Worm (Caenorhabditis elegans) whole organism, early embryonic: ENCODE results near the gene F07F6.7.
A peak's percentile ranks its signal among the peaks of the same experiment; 100 is the strongest.

Source experiments
- B0310.2 ChIP-seq: sonication (generic microtip); optimal IDR thresholded peaks from 2 replicates; lab custom pipeline; 2016; ENCODE audit warnings: mild to moderate bottlenecking, missing genetic modification characterization, missing compliant biosample characterization
- F13C5.2 ChIP-seq: sonication (generic microtip); optimal IDR thresholded peaks from 2 replicates; lab custom pipeline; 2017; ENCODE audit warnings: mild to moderate bottlenecking, missing genetic modification characterization, inconsistent platforms, missing compliant biosample characterization
- aly-1 ChIP-seq: sonication (generic microtip); optimal IDR thresholded peaks from 2 replicates; lab custom pipeline; 2016; ENCODE audit warnings: missing genetic modification characterization, missing compliant biosample characterization
- ama-1 ChIP-seq: fragments of 150-350 bp; optimal IDR thresholded peaks from 2 replicates; lab custom pipeline; 2014
- ceh-13 ChIP-seq: fragments of 200-800 bp; sonication (Bioruptor generic); optimal IDR thresholded peaks from 2 replicates; lab custom pipeline; 2018; ENCODE audit warnings: mild to moderate bottlenecking, missing genetic modification characterization, missing compliant biosample characterization
- ceh-36 ChIP-seq: sonication (generic microtip); optimal IDR thresholded peaks from 2 replicates; lab custom pipeline; 2016; ENCODE audit warnings: missing genetic modification characterization, inconsistent platforms, missing compliant biosample characterization
- ets-7 ChIP-seq: sonication (generic microtip); optimal IDR thresholded peaks from 2 replicates; lab custom pipeline; 2016; ENCODE audit warnings: missing genotype, missing genetic modification characterization, missing compliant biosample characterization
- flt-1 ChIP-seq: fragments of 200-800 bp; sonication (Bioruptor generic); IDR thresholded peaks from 2 replicates; pipeline ENCODE4 v1.3.6; 2022; ENCODE audit warnings: missing genetic modification characterization, missing compliant biosample characterization
- hmbx-1 ChIP-seq: sonication (generic microtip); optimal IDR thresholded peaks from 2 replicates; lab custom pipeline; 2016; ENCODE audit warnings: mild to moderate bottlenecking, missing genetic modification characterization, missing compliant biosample characterization
- hmg-4 ChIP-seq: fragments of 200-800 bp; sonication (Bioruptor generic); optimal IDR thresholded peaks from 2 replicates; lab custom pipeline; 2018; ENCODE audit warnings: mild to moderate bottlenecking, missing genetic modification characterization, missing compliant biosample characterization
- hnd-1 ChIP-seq: sonication (generic microtip); optimal IDR thresholded peaks from 2 replicates; lab custom pipeline; 2016; ENCODE audit warnings: missing genetic modification characterization, missing compliant biosample characterization
- pes-1 ChIP-seq: fragments of 200-800 bp; sonication (Bioruptor generic); IDR thresholded peaks from 2 replicates; pipeline ENCODE4 v1.3.6; 2022; ENCODE audit warnings: missing genetic modification reagents, missing genetic modification characterization, missing compliant biosample characterization
- scrt-1 ChIP-seq: fragments of 200-800 bp; sonication (Bioruptor generic); IDR thresholded peaks from 2 replicates; pipeline ENCODE4 v1.3.6; 2022; ENCODE audit warnings: missing genetic modification characterization, missing compliant biosample characterization
- sea-1 ChIP-seq: fragments of 200-800 bp; sonication (Bioruptor generic); conservative IDR thresholded peaks from 2 replicates; pipeline ENCODE4 v1.3.6; 2022; ENCODE audit warnings: missing genetic modification characterization, missing compliant biosample characterization
- tbx-11 ChIP-seq: fragments of 200-800 bp; sonication (Bioruptor generic); IDR thresholded peaks from 2 replicates; pipeline ENCODE4 v1.3.6; 2022; ENCODE audit warnings: missing genetic modification characterization, missing compliant biosample characterization
- tbx-37 ChIP-seq: fragments of 200-800 bp; sonication (Bioruptor generic); conservative IDR thresholded peaks from 2 replicates; pipeline ENCODE4 v1.3.6; 2022; ENCODE audit warnings: missing genetic modification reagents, missing genetic modification characterization, missing compliant biosample characterization
- tra-4 ChIP-seq: sonication (generic microtip); optimal IDR thresholded peaks from 2 replicates; lab custom pipeline; 2017; ENCODE audit warnings: missing genetic modification characterization, missing compliant biosample characterization

F07F6.7 gene

DNA sequence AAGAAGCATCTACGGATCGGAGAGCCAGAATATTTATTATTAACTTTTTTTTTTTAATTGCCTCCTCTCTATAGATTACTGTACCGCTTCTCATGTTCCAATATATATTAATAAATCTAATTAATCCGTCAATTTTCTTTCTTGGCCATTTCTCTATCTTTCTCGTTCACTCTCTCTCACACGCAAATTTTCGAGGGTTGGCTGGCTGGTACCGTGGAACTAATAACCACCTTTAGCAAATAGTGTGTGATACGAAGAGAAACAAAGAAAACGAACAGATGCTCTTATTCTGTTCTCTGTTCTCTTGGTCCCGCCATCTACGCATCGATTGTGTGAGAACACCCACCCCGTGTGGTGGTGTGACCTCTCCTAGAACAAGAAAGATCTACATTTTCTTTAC lies 5.3 kb downstream of the F07F6.7 start:
- no peak for TF ChIP-seq ets-7 (tag; lab: Kevin White, UChicago)
- TF ChIP-seq hmg-4 (GFP tag; lab: Kevin White, UChicago) = no peak
- 0 out of 2 replicates have a peak, but pooled peaks have one; percentile 10 for TF ChIP-seq sea-1 (GFP tag; lab: Robert Waterston, UW)
- peak; percentile 3; the same call in 1 of the 2 replicates for TF ChIP-seq flt-1 (GFP tag; lab: Robert Waterston, UW)

DNA sequence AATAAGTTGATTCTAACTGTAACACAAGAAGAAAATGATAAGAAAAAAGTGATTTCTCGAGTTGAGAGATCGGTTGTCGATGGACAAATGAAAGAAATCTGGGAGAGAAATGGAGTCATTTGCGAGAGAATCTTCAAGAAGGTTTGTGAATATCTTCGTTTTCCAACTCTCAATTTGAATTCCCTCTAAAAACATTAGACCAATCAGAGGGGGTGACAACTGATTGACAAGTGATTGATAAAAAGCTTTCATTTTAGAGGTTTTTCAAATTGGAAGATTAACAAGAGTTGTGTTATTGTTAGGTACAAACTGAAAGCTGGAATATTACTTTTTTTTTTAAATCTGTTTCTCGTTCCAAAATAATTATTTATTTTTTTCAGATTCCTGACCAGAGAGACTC lies 5.8 kb downstream of the F07F6.7 start:
- TF ChIP-seq ceh-36 (tag; lab: Kevin White, UChicago) (no peak), hmbx-1 (no peak), tbx-37 (GFP tag; lab: Robert Waterston, UW) (no peak), B0310.2 (tag; lab: Kevin White, UChicago) (no peak), aly-1 (tag; lab: Kevin White, UChicago) (no peak), pes-1 (no peak), hnd-1 (tag; lab: Kevin White, UChicago) (no peak), F13C5.2 (tag; lab: Kevin White, UChicago) (no peak), flt-1 (GFP tag; lab: Robert Waterston, UW) (no peak), tra-4 (tag; lab: Kevin White, UChicago) (no peak), ceh-13 (no peak), ets-7 (tag; lab: Kevin White, UChicago) (no peak), scrt-1 (GFP tag; lab: Robert Waterston, UW) (no peak), ama-1 (no peak), tbx-11 (GFP tag; lab: Robert Waterston, UW) (no peak), hmg-4 (GFP tag; lab: Kevin White, UChicago) (no peak), sea-1 (GFP tag; lab: Robert Waterston, UW) (no peak)

DNA sequence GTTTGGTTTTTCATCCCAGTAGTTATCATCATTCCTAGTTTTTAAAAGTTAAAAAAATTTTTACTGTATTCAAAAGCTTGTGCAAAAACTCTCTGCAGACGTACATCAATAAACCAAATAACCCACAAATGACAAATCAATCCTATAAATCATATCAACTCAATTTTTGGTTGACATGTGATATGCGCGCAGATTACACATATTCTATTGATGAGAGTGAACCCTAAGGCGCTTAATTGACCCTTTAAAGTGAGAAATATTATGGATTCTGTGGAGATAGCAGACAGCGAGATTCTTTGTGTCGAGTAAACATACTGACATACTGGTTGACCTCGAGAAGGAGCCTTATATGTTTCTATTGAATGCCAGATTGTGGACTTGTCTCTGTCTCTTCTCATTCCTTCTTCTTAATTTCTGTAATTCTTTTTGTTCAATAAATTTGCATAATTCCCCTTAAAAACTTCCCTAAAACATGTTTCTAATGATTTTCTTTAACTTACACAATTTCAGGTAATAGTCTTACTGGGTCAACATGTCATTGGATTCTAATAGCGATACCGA lies 7.4 kb downstream of the F07F6.7 start, which contains the start of gene EEED8.2:
Gene EEED8.2 (plus strand): TSS at position 511 of the 561 bp plus-strand sequence.
- TF ChIP-seq pes-1 (no peak), hmbx-1 (no peak), tbx-11 (GFP tag; lab: Robert Waterston, UW) (no peak), F13C5.2 (tag; lab: Kevin White, UChicago) (no peak), ceh-13 (no peak), ets-7 (tag; lab: Kevin White, UChicago) (no peak), ceh-36 (tag; lab: Kevin White, UChicago) (no peak), tbx-37 (GFP tag; lab: Robert Waterston, UW) (no peak), tra-4 (tag; lab: Kevin White, UChicago) (no peak), hmg-4 (GFP tag; lab: Kevin White, UChicago) (no peak), hnd-1 (tag; lab: Kevin White, UChicago) (no peak)

DNA sequence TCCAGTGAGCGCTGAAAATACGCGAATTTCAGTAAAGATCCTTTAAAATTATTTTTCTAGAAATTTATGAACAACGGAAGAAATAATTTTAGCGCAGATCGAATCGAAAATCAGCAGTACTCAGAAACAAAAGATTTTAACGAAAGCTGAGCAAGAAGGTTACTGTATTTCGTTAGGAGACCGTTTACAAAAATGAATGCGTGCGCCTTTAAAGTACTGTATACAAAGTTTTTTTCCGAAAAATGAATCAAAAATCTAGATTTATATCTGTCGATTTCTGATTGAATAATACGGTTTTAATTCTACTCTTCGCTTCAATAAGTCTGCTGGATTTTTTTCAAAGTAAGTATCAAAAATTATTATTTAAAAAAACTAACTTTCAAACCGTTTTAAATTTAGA lies 9.6 kb downstream of the F07F6.7 start, which contains the start of the genes EEED8.14 and EEED8.3:
Gene EEED8.14 (minus strand): TSS at position 13 of the 400 bp plus-strand sequence.
Gene EEED8.3 (plus strand): TSS at position 237 of the 400 bp plus-strand sequence.
- TF ChIP-seq hmg-4 (GFP tag; lab: Kevin White, UChicago) (no peak), aly-1 (tag; lab: Kevin White, UChicago) (no peak), tra-4 (tag; lab: Kevin White, UChicago) (no peak), pes-1 (no peak), ama-1 (no peak), ceh-36 (tag; lab: Kevin White, UChicago) (no peak), flt-1 (GFP tag; lab: Robert Waterston, UW) (no peak), ets-7 (tag; lab: Kevin White, UChicago) (no peak), sea-1 (GFP tag; lab: Robert Waterston, UW) (no peak), F13C5.2 (tag; lab: Kevin White, UChicago) (no peak), ceh-13 (no peak), scrt-1 (GFP tag; lab: Robert Waterston, UW) (no peak), hnd-1 (tag; lab: Kevin White, UChicago) (no peak), tbx-11 (GFP tag; lab: Robert Waterston, UW) (no peak), tbx-37 (GFP tag; lab: Robert Waterston, UW) (no peak), B0310.2 (tag; lab: Kevin White, UChicago) (no peak), hmbx-1 (no peak)

DNA sequence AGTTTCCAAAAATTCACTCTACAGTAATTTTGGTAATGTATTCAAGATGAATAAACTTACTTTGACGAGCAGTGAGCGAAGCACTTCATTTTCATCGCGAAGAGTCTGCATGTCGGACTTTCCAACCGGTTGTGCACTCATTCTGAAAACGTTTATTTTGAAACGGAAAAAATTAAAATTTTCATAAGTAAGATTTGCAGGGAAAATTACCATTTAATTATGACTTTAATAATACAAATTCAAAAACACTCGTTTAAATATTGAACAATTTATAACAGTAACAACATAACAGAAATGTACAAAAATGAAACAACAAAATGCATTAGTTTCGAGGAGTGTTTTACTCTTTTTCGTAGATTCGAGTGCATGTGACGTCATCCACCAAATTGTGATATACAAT lies 11.2 kb downstream of the F07F6.7 start, which contains the start of the genes EEED8.13 and EEED8.18:
Gene EEED8.13 (minus strand): TSS at position 101 of the 400 bp plus-strand sequence.
Gene EEED8.18 (minus strand): TSS at position 144 of the 400 bp plus-strand sequence.
- no peak for TF ChIP-seq ama-1
- no peak for TF ChIP-seq scrt-1 (GFP tag; lab: Robert Waterston, UW)
- TF ChIP-seq ceh-13 = no peak
- no peak for TF ChIP-seq ceh-36 (tag; lab: Kevin White, UChicago)
- TF ChIP-seq flt-1 (GFP tag; lab: Robert Waterston, UW) = no peak
- no peak for TF ChIP-seq aly-1 (tag; lab: Kevin White, UChicago)
- TF ChIP-seq sea-1 (GFP tag; lab: Robert Waterston, UW) = no peak
- no peak for TF ChIP-seq pes-1
- TF ChIP-seq tra-4 (tag; lab: Kevin White, UChicago) = no peak
- no peak for TF ChIP-seq tbx-11 (GFP tag; lab: Robert Waterston, UW)
- TF ChIP-seq hmg-4 (GFP tag; lab: Kevin White, UChicago) = no peak
- TF ChIP-seq ets-7 (tag; lab: Kevin White, UChicago) = no peak
- no peak for TF ChIP-seq B0310.2 (tag; lab: Kevin White, UChicago)
- TF ChIP-seq tbx-37 (GFP tag; lab: Robert Waterston, UW) = no peak
- no peak for TF ChIP-seq hnd-1 (tag; lab: Kevin White, UChicago)

DNA sequence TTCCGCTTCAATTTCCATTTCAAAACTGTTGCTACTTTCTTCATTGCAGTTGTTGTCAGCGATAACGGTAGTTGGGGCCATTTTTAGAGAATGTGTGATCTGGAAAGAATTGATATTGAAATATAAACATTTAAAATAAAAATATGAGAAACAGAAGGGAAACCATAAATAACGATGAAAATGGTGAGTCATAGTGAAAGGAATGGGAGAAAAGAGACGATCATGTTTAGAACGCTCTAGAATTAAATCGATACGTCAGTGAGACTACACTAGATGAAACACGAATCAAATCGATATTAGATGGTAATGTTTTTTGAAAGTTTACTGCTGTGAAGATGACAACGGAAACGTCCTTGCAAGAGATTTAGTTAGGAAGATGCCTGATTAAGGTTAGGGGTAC lies 14.7 kb downstream of the F07F6.7 start, which contains the start of the genes EEED8.12 and EEED8.4:
Gene EEED8.12 (minus strand): TSS at position 101 of the 400 bp plus-strand sequence.
Gene EEED8.4 (plus strand): TSS at position 396 of the 400 bp plus-strand sequence.
- TF ChIP-seq sea-1 (GFP tag; lab: Robert Waterston, UW) (no peak), aly-1 (tag; lab: Kevin White, UChicago) (no peak), hmg-4 (GFP tag; lab: Kevin White, UChicago) (no peak), pes-1 (no peak), ceh-36 (tag; lab: Kevin White, UChicago) (no peak), tbx-11 (GFP tag; lab: Robert Waterston, UW) (no peak), tbx-37 (GFP tag; lab: Robert Waterston, UW) (no peak), B0310.2 (tag; lab: Kevin White, UChicago) (no peak), hmbx-1 (no peak), ets-7 (tag; lab: Kevin White, UChicago) (no peak), ceh-13 (no peak), tra-4 (tag; lab: Kevin White, UChicago) (no peak)
